Worm (Caenorhabditis elegans): ENCODE data around the gene C33G3.4.
A peak's percentile ranks its signal among the peaks of the same experiment; 100 is the strongest.

The C33G3.4 gene

DNA sequence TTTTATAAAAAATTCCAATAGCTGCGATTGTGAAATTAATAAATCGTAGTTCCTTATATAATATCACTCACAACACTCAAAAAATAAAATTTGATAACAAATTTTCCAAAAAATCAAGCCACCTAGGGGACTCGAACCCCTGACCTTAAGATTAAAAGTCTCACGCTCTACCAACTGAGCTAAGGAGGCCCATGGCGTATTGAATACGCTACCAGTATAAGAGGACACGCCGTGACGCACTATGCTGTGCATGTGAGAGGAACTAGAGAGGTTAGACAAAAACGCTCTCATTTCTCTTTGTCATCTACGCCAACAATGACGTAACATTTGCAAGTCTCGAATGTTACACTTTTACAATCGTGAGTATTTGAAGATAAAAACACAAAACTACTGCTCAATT, 7.1 kb upstream of the C33G3.4 start:
- peak; percentile 91 for TF ChIP-seq aly-1 (tag; optimal IDR thresholded peaks at IDR 0.05)
- peak; percentile 98 for TF ChIP-seq F13C5.2 (tag; optimal IDR thresholded peaks at IDR 0.05)
- TF ChIP-seq sea-1 (GFP tag; conservative IDR thresholded peaks at IDR 0.05): peak; percentile 98
- peak; percentile 95 for TF ChIP-seq hmg-4 (GFP tag; optimal IDR thresholded peaks at IDR 0.05)
- TF ChIP-seq ceh-36 (tag; optimal IDR thresholded peaks at IDR 0.05): peak; percentile 96
- peak; percentile 98 for TF ChIP-seq scrt-1 (GFP tag; IDR thresholded peaks at IDR 0.05)
- peak; percentile 91 for TF ChIP-seq hmbx-1 (tag; optimal IDR thresholded peaks at IDR 0.05)
- TF ChIP-seq tra-4 (tag; optimal IDR thresholded peaks at IDR 0.05): peak; percentile 92
- TF ChIP-seq ceh-13 (GFP tag; optimal IDR thresholded peaks at IDR 0.05): peak; percentile 90
- peak; percentile 89 for TF ChIP-seq ets-7 (tag; optimal IDR thresholded peaks at IDR 0.05)
- TF ChIP-seq tbx-11 (GFP tag; IDR thresholded peaks at IDR 0.05): peak; percentile 95
- peak; percentile 93 for TF ChIP-seq hnd-1 (tag; optimal IDR thresholded peaks at IDR 0.05)
- TF ChIP-seq ama-1 (optimal IDR thresholded peaks at IDR 0.05): no peak
- peak; percentile 95 for TF ChIP-seq B0310.2 (tag; optimal IDR thresholded peaks at IDR 0.05)
- peak; percentile 99 for TF ChIP-seq flt-1 (GFP tag; IDR thresholded peaks at IDR 0.05)
- peak; percentile 94 for TF ChIP-seq tbx-37 (GFP tag; conservative IDR thresholded peaks at IDR 0.05)
- TF ChIP-seq pes-1 (GFP tag; IDR thresholded peaks at IDR 0.05): peak; percentile 97

DNA sequence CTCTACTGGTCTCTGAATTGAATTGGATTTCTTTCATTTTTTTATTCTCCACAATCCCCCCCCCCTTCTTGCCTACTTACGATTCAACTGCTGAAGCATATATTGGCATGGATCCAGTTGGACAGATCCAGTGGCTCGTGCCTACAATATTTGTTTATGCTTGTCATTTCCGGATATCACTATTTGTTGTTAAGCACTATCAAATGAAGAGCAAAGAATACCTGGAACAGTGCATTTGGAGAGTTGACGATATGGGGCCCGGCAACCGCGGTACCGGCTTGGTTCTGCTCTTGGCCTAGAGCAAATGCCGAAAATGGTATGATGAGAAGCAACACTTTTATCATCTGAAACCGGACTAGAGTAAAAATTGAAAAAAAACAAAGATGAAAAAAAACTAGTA, 3.3 kb upstream of the C33G3.4 start, which contains the start of gene lgc-21:
Gene lgc-21, minus strand, starts transcription at position 344 of the 400 bp plus-strand sequence.
- TF ChIP-seq sea-1 (GFP tag; conservative IDR thresholded peaks at IDR 0.05) (no peak), tbx-37 (GFP tag; conservative IDR thresholded peaks at IDR 0.05) (no peak), flt-1 (GFP tag; IDR thresholded peaks at IDR 0.05) (no peak), ets-7 (tag; optimal IDR thresholded peaks at IDR 0.05) (no peak), pes-1 (GFP tag; IDR thresholded peaks at IDR 0.05) (no peak), tbx-11 (GFP tag; IDR thresholded peaks at IDR 0.05) (no peak), hmbx-1 (tag; optimal IDR thresholded peaks at IDR 0.05) (no peak), ceh-36 (tag; optimal IDR thresholded peaks at IDR 0.05) (no peak), B0310.2 (tag; optimal IDR thresholded peaks at IDR 0.05) (no peak), tra-4 (tag; optimal IDR thresholded peaks at IDR 0.05) (no peak), ama-1 (optimal IDR thresholded peaks at IDR 0.05) (no peak), scrt-1 (GFP tag; IDR thresholded peaks at IDR 0.05) (no peak), aly-1 (tag; optimal IDR thresholded peaks at IDR 0.05) (no peak), ceh-13 (GFP tag; optimal IDR thresholded peaks at IDR 0.05) (no peak), hmg-4 (GFP tag; optimal IDR thresholded peaks at IDR 0.05) (no peak), hnd-1 (tag; optimal IDR thresholded peaks at IDR 0.05) (no peak)

DNA sequence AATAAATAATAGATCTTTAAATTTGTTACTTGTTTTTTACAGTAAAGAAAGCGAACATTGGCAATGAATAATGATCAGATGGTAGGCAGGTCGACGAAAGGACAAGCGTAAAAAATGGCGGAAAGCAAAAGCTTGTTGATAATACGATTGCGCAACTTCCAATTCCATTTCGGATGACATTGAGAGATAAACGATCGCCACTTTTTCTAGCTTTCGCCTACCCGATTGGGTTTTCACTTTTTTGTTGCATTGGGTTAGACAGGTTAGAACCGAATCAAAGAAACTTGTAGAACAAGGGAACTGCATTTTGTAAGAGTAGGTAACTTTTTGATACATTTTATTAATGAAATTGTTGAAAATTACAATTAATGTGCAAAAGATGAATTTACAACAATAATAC, 1.4 kb upstream of the C33G3.4 start:
- TF ChIP-seq sea-1 (GFP tag; conservative IDR thresholded peaks at IDR 0.05): no peak
- no peak for TF ChIP-seq ets-7 (tag; optimal IDR thresholded peaks at IDR 0.05)
- no peak for TF ChIP-seq aly-1 (tag; optimal IDR thresholded peaks at IDR 0.05)
- no peak for TF ChIP-seq scrt-1 (GFP tag; IDR thresholded peaks at IDR 0.05)
- no peak for TF ChIP-seq hnd-1 (tag; optimal IDR thresholded peaks at IDR 0.05)
- TF ChIP-seq tbx-37 (GFP tag; conservative IDR thresholded peaks at IDR 0.05): no peak
- TF ChIP-seq ceh-36 (tag; optimal IDR thresholded peaks at IDR 0.05): no peak
- no peak for TF ChIP-seq hmg-4 (GFP tag; optimal IDR thresholded peaks at IDR 0.05)
- no peak for TF ChIP-seq B0310.2 (tag; optimal IDR thresholded peaks at IDR 0.05)
- no peak for TF ChIP-seq pes-1 (GFP tag; IDR thresholded peaks at IDR 0.05)
- TF ChIP-seq ceh-13 (GFP tag; optimal IDR thresholded peaks at IDR 0.05): no peak

DNA sequence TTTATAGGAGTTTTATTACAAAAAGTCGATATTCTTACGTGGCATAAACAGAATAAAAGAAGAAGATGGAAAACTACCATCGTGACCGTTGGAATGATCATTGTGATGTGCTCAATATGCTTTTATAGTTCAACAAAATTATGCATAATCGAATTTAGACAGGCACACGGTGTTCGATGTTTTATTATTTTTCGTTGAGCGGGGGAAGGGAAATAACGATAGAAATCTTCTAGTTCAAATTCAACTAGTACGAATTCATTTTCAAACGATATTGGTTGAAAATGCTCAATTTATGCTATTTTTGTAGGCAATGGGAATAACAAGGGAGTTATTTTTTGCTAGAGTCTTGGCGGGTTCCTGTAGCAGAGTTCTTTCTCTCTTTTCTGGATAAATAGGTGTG, 7.6 kb downstream of the C33G3.4 start, which contains the start of gene C33G3.5:
Gene C33G3.5, minus strand, starts transcription at position 101 of the 400 bp plus-strand sequence.
- TF ChIP-seq aly-1 (tag; optimal IDR thresholded peaks at IDR 0.05) (no peak), tbx-37 (GFP tag; conservative IDR thresholded peaks at IDR 0.05) (no peak)

DNA sequence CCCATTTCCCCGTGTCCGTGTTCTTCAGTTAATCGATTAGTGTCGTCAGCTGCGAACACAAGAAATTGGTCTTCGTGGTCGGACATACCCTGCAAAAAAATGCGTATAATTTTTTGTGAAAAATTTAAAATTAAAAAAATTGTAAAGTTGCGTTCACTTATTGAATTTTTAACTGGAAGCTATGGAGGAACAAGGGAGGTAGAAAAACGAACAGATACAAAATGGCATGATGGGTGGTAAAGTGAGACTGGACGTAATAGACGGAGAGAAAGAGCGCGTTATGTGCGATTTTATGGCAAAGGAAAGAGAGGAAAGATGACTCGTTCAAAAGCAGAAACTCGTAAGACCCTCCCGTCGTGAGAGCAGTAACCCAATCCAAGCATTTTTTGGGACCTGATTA, 13.3 kb downstream of the C33G3.4 start, which contains the start of gene C33G3.6:
Gene C33G3.6, minus strand, starts transcription at position 101 of the 400 bp plus-strand sequence.
- TF ChIP-seq flt-1 (GFP tag; IDR thresholded peaks at IDR 0.05): no peak
- no peak for TF ChIP-seq ceh-36 (tag; optimal IDR thresholded peaks at IDR 0.05)
- no peak for TF ChIP-seq ets-7 (tag; optimal IDR thresholded peaks at IDR 0.05)
- no peak for TF ChIP-seq sea-1 (GFP tag; conservative IDR thresholded peaks at IDR 0.05)
- TF ChIP-seq hnd-1 (tag; optimal IDR thresholded peaks at IDR 0.05): no peak
- TF ChIP-seq ceh-13 (GFP tag; optimal IDR thresholded peaks at IDR 0.05): no peak
- no peak for TF ChIP-seq B0310.2 (tag; optimal IDR thresholded peaks at IDR 0.05)

DNA sequence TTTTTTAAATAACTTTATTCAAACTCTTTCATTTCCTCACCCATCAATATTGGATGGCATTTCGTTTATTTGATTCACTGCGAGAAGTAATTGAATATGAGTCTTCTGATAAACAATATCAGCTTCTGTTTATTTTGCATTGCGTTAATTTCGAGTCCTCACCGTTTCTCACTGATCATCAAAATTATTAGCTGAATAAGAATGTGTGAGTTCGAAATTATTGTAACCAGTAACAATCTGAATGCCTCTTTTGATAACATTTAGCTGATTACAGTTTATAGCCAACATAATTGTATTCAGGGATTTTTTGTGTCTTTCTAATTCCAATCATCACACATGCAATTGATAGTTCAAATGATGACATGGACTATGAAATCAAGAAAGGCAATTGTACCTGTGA, 14.2 kb downstream of the C33G3.4 start, which contains the start of gene F16B12.1:
Gene F16B12.1, plus strand, starts transcription at position 301 of the 400 bp plus-strand sequence.
- no peak for TF ChIP-seq B0310.2 (tag; optimal IDR thresholded peaks at IDR 0.05)
- no peak for TF ChIP-seq tbx-37 (GFP tag; conservative IDR thresholded peaks at IDR 0.05)
- TF ChIP-seq tbx-11 (GFP tag; IDR thresholded peaks at IDR 0.05): no peak
- TF ChIP-seq ets-7 (tag; optimal IDR thresholded peaks at IDR 0.05): no peak
- TF ChIP-seq aly-1 (tag; optimal IDR thresholded peaks at IDR 0.05): no peak
- no peak for TF ChIP-seq tra-4 (tag; optimal IDR thresholded peaks at IDR 0.05)

DNA sequence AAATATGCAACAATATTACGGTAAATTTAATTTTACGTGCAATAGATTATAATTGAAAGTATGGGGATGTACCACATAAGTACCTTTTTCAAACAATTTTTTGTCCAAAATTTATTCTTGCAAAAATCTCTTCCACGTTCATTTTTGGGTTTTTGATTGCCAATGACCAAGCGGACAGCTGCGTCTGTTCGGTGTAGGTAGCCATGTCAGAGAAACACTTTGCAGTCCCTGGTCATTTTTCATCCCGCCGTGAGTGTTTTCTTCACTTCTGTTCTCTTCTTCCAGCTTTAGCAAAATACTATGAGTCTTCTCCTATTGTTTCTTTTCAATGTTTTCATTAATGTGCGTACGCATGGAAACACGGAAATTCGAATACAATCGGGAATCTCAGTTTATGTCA, 19.1 kb downstream of the C33G3.4 start, which contains the start of gene dsl-4:
Gene dsl-4, plus strand, starts transcription at position 301 of the 400 bp plus-strand sequence.
- TF ChIP-seq ceh-13 (GFP tag; optimal IDR thresholded peaks at IDR 0.05) (no peak), hmg-4 (GFP tag; optimal IDR thresholded peaks at IDR 0.05) (no peak), ama-1 (optimal IDR thresholded peaks at IDR 0.05) (no peak), tra-4 (tag; optimal IDR thresholded peaks at IDR 0.05) (no peak), ceh-36 (tag; optimal IDR thresholded peaks at IDR 0.05) (no peak), hnd-1 (tag; optimal IDR thresholded peaks at IDR 0.05) (no peak), scrt-1 (GFP tag; IDR thresholded peaks at IDR 0.05) (no peak), B0310.2 (tag; optimal IDR thresholded peaks at IDR 0.05) (no peak), flt-1 (GFP tag; IDR thresholded peaks at IDR 0.05) (no peak), F13C5.2 (tag; optimal IDR thresholded peaks at IDR 0.05) (no peak)

DNA sequence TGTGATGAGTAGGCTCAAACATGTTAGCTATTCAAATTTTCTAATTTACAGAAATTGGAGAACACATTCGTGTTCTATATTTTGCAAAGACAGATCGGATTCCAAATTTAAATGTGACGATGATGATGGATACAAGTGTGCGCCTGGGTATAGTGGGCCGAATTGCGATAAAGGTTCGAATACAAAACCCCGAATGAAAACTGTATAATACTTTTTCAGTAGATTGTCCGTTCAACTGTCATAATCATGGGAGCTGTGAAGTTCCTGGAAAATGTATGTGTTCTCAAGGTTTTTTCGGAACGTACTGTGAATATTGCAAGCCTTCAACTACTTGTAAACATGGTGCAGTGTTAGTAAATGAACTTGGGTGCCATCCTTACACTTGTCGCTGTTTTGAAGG, 20.0 kb downstream of the C33G3.4 start:
- no peak for TF ChIP-seq ets-7 (tag; optimal IDR thresholded peaks at IDR 0.05)
- TF ChIP-seq scrt-1 (GFP tag; IDR thresholded peaks at IDR 0.05): no peak
- no peak for TF ChIP-seq pes-1 (GFP tag; IDR thresholded peaks at IDR 0.05)
- no peak for TF ChIP-seq B0310.2 (tag; optimal IDR thresholded peaks at IDR 0.05)
- TF ChIP-seq flt-1 (GFP tag; IDR thresholded peaks at IDR 0.05): no peak
- no peak for TF ChIP-seq F13C5.2 (tag; optimal IDR thresholded peaks at IDR 0.05)
- no peak for TF ChIP-seq ceh-13 (GFP tag; optimal IDR thresholded peaks at IDR 0.05)
- TF ChIP-seq hmbx-1 (tag; optimal IDR thresholded peaks at IDR 0.05): no peak
- no peak for TF ChIP-seq ama-1 (optimal IDR thresholded peaks at IDR 0.05)
- TF ChIP-seq tbx-11 (GFP tag; IDR thresholded peaks at IDR 0.05): no peak

Measured in whole organism, early embryonic.